Fruit fly (Drosophila melanogaster): ENCODE measurements around the gene CG18231.

Gene CG18231

dm6 chr3L:18617893-18618577 is 10.8 kb downstream of the CG18231 start, which contains the start of the genes CG13380 and CG4174 (continued):
- 0 out of 2 replicates have a peak, but pooled peaks have one; percentile 15 for TF ChIP-seq Awh (GFP tag; IDR thresholded peaks at IDR 0.05)
- TF ChIP-seq Max (GFP tag; optimal IDR thresholded peaks at IDR 0.05), result no peak
- TF ChIP-seq Dfd (GFP tag; optimal IDR thresholded peaks at IDR 0.05), result no peak
- TF ChIP-seq CG13287 (GFP tag; IDR thresholded peaks at IDR 0.05; ENCODE audit: partially characterized antibody), result peak; percentile 69
- TF ChIP-seq scrt (GFP tag; optimal IDR thresholded peaks at IDR 0.05), result no peak
- peak in 1 of 2 experiments; percentile 35 for TF ChIP-seq tll (GFP tag; optimal IDR thresholded peaks at IDR 0.05)
- no peak for TF ChIP-seq Atf3 (GFP tag; optimal IDR thresholded peaks at IDR 0.05)
- peak; percentile 48 for TF ChIP-seq CG31365 (tag; optimal IDR thresholded peaks at IDR 0.05)
- TF ChIP-seq fu2 (GFP tag; optimal IDR thresholded peaks at IDR 0.05), result no peak
- TF ChIP-seq CG16815 (GFP tag; optimal IDR thresholded peaks at IDR 0.05), result no peak
- no peak for TF ChIP-seq pan (optimal IDR thresholded peaks at IDR 0.05)
- peak in 1 of 2 experiments; percentile 44 for TF ChIP-seq pan (GFP tag; optimal IDR thresholded peaks at IDR 0.05 in 1 of 2, IDR thresholded peaks at IDR 0.05 in 1 of 2)
- TF ChIP-seq MESR4 (GFP tag; optimal IDR thresholded peaks at IDR 0.05), result no peak
- TF ChIP-seq onecut (GFP tag; IDR thresholded peaks at IDR 0.05), result no peak
- no peak for TF ChIP-seq CG6765 (GFP tag; optimal IDR thresholded peaks at IDR 0.05)
- TF ChIP-seq CG34224 (GFP tag; IDR thresholded peaks at IDR 0.05; ENCODE audit: partially characterized antibody), result peak; percentile 78
- TF ChIP-seq seq (GFP tag; IDR thresholded peaks at IDR 0.05), result 0 out of 2 replicates have a peak, but pooled peaks have one; percentile 32
- no peak for TF ChIP-seq ERR (GFP tag; optimal IDR thresholded peaks at IDR 0.05)
- TF ChIP-seq CG8281 (tag; optimal IDR thresholded peaks at IDR 0.05), result no peak
- peak; percentile 93 for TF ChIP-seq Opbp (GFP tag; IDR thresholded peaks at IDR 0.05; ENCODE audit: partially characterized antibody)
- no peak for TF ChIP-seq Lpt (GFP tag; optimal IDR thresholded peaks at IDR 0.05)
- no peak for TF ChIP-seq CG4424 (GFP tag; optimal IDR thresholded peaks at IDR 0.05)
- TF ChIP-seq CG10462 (GFP tag; optimal IDR thresholded peaks at IDR 0.05), result no peak
- no peak for TF ChIP-seq Hr51 (GFP tag; optimal IDR thresholded peaks at IDR 0.05)
- no peak for TF ChIP-seq da (GFP tag; optimal IDR thresholded peaks at IDR 0.05)
- TF ChIP-seq CG3065 (GFP tag; optimal IDR thresholded peaks at IDR 0.05), result no peak
- TF ChIP-seq unc-4 (GFP tag; IDR thresholded peaks at IDR 0.05; ENCODE audit: partially characterized antibody), result peak; percentile 52; the same call in 1 of the 2 replicates
- TF ChIP-seq CG17802 (tag; optimal IDR thresholded peaks at IDR 0.05), result no peak
- TF ChIP-seq prd (optimal IDR thresholded peaks at IDR 0.05), result no peak
- no peak for TF ChIP-seq prd (GFP tag; IDR thresholded peaks at IDR 0.05)
- no peak for TF ChIP-seq Ravus (GFP tag; IDR thresholded peaks at IDR 0.05)
- TF ChIP-seq NC2α (GFP tag; optimal IDR thresholded peaks at IDR 0.05), result no peak
- TF ChIP-seq cg (GFP tag; optimal IDR thresholded peaks at IDR 0.05), result no peak
- peak; percentile 48 for TF ChIP-seq cad (GFP tag; optimal IDR thresholded peaks at IDR 0.05)
- TF ChIP-seq kni (GFP tag; optimal IDR thresholded peaks at IDR 0.05), result no peak
- no peak for TF ChIP-seq CG10147 (GFP tag; optimal IDR thresholded peaks at IDR 0.05)
- no peak for TF ChIP-seq CG4820 (GFP tag; optimal IDR thresholded peaks at IDR 0.05)
- TF ChIP-seq CG6813 (GFP tag; optimal IDR thresholded peaks at IDR 0.05), result no peak
- TF ChIP-seq zen2 (GFP tag; IDR thresholded peaks at IDR 0.05; ENCODE audit: partially characterized antibody), result peak; percentile 87; the same call in 2 of the 3 replicates
- TF ChIP-seq exex (tag; optimal IDR thresholded peaks at IDR 0.05), result no peak
- TF ChIP-seq CG32767 (GFP tag; IDR thresholded peaks at IDR 0.05), result no peak
- no peak for TF ChIP-seq CG10209 (GFP tag; optimal IDR thresholded peaks at IDR 0.05)
- TF ChIP-seq pum (GFP tag; optimal IDR thresholded peaks at IDR 0.05), result no peak
- no peak for TF ChIP-seq Atf-2 (GFP tag; optimal IDR thresholded peaks at IDR 0.05)
- no peak for TF ChIP-seq CG12236 (GFP tag; optimal IDR thresholded peaks at IDR 0.05)
- TF ChIP-seq sd (tag; optimal IDR thresholded peaks at IDR 0.05), result no peak
- no peak for TF ChIP-seq CG15514 (GFP tag; optimal IDR thresholded peaks at IDR 0.05)
- TF ChIP-seq CG9727 (GFP tag; optimal IDR thresholded peaks at IDR 0.05), result no peak
- no peak for TF ChIP-seq CG31441 (GFP tag; IDR thresholded peaks at IDR 0.05)
